Fruit fly (Drosophila melanogaster): ENCODE results near the gene CG13926.

CG13926 gene

DNA sequence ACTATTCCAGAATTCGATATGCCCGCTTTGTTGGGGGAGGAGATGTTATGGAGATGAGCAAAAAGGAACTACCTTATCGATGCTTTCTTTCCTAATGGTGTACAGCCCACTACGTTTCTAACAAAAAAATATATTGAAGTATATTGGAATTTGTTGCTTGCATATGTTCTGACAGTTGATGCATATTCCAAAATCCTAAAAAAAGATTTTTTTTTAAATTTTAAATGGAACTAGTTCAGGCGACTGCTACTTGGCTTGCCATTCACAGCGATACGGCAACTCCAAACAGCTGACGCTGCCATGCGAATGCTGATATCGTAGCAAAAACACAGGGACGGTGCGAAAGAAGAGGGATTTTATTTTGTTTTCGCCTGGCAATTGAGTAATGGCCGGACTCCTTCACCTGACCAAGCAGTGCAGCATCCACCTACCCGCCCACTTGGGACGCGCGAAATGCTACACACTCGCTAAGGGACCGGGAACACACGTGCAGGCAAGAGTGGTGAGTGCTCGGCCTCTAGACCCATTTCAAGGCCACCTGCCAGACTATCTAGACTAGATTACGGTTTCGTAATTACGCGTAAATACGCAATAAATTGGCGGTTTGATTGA lies at the start of gene CG13926, which contains the start of the genes ABCB7 and CG33230:
TSS of gene CG13926 (minus strand) at position 43 of the 612 bp plus-strand sequence.
TSS of gene ABCB7 (plus strand) at position 299 of the 612 bp plus-strand sequence.
TSS of gene CG33230 (plus strand) at position 299 of the 612 bp plus-strand sequence.
- TF ChIP-seq Sox14 (GFP tag; optimal IDR thresholded peaks at IDR 0.05) (peak; percentile 47), OdsH (GFP tag; optimal IDR thresholded peaks at IDR 0.05) (no peak), svp (GFP tag) (peak; percentile 84), achi (GFP tag; optimal IDR thresholded peaks at IDR 0.05) (peak; percentile 27), CG6792 (GFP tag; optimal IDR thresholded peaks at IDR 0.05) (no peak), CG15336 (GFP tag; IDR thresholded peaks at IDR 0.05) (no peak), CG9139 (GFP tag; optimal IDR thresholded peaks at IDR 0.05) (no peak), CG6854 (GFP tag; optimal IDR thresholded peaks at IDR 0.05) (peak; percentile 11), CG31627 (GFP tag; optimal IDR thresholded peaks at IDR 0.05) (peak; percentile 10), net (GFP tag; optimal IDR thresholded peaks at IDR 0.05) (no peak), dac (GFP tag; optimal IDR thresholded peaks at IDR 0.05) (no peak), Lpt (GFP tag; optimal IDR thresholded peaks at IDR 0.05) (no peak), eg (GFP tag; IDR thresholded peaks at IDR 0.05) (no peak), CG8632 (GFP tag; optimal IDR thresholded peaks at IDR 0.05) (no peak), CG7368 (GFP tag; optimal IDR thresholded peaks at IDR 0.05) (no peak), CG34406 (GFP tag; optimal IDR thresholded peaks at IDR 0.05) (no peak), fd85E (GFP tag; optimal IDR thresholded peaks at IDR 0.05) (no peak), CG11762 (GFP tag; optimal IDR thresholded peaks at IDR 0.05; ENCODE audit: insufficient read depth) (no peak), spab (GFP tag; optimal IDR thresholded peaks at IDR 0.05) (no peak), Hr39 (GFP tag; optimal IDR thresholded peaks at IDR 0.05) (peak; percentile 57), fkh (GFP tag; optimal IDR thresholded peaks at IDR 0.05) (no peak), CG6163 (GFP tag; IDR thresholded peaks at IDR 0.05) (0 out of 3 replicates have a peak, but pooled peaks have one; percentile 28), ss (GFP tag; optimal IDR thresholded peaks at IDR 0.05) (peak in 1 of 2 experiments; percentile 36), CG11294 (GFP tag; IDR thresholded peaks at IDR 0.05) (no peak), dsx (GFP tag; optimal IDR thresholded peaks at IDR 0.05; ENCODE audit: poor library complexity, severe bottlenecking) (no peak), CG3919 (GFP tag; optimal IDR thresholded peaks at IDR 0.05) (no peak), CG8319 (GFP tag; optimal IDR thresholded peaks at IDR 0.05) (no peak), Gug (GFP tag; IDR thresholded peaks at IDR 0.05) (no peak), Ets96B (tag; optimal IDR thresholded peaks at IDR 0.05) (no peak), Smox (GFP tag; optimal IDR thresholded peaks at IDR 0.05) (peak; percentile 23), pdm3 (GFP tag; optimal IDR thresholded peaks at IDR 0.05) (no peak), cyc (GFP tag; optimal IDR thresholded peaks at IDR 0.05) (peak; percentile 49), acj6 (GFP tag; optimal IDR thresholded peaks at IDR 0.05) (no peak), CG32006 (GFP tag; optimal IDR thresholded peaks at IDR 0.05) (peak; percentile 23), Ets21C (GFP tag; optimal IDR thresholded peaks at IDR 0.05) (no peak), CG11902 (GFP tag; optimal IDR thresholded peaks at IDR 0.05) (peak; percentile 44), lz (GFP tag; optimal IDR thresholded peaks at IDR 0.05) (peak; percentile 31), esn (GFP tag; optimal IDR thresholded peaks at IDR 0.05) (no peak), CG10669 (GFP tag; optimal IDR thresholded peaks at IDR 0.05) (no peak), vri (GFP tag; optimal IDR thresholded peaks at IDR 0.05) (peak; percentile 77), Eip75B (GFP tag; optimal IDR thresholded peaks at IDR 0.05) (peak; percentile 45), Hr38 (GFP tag; optimal IDR thresholded peaks at IDR 0.05) (no peak)

DNA sequence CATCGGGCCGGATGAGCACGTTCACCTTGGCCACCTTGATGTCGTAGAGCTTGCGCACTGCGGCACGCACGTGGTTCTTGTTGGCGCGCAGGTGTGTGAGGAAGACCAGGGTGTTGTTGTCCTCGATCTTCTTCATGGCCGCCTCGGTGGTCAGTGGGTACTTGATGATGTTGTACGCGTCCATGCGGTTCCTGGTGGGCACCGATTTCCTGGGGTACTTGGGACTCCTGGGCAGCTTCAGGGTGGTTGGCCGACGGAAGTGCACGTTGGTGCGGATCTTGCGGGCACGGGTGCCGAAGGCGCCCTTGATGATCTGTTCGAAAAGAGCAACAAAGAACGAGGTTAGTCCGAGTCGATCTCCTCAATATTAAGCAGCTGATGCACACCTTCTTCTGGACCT lies 49.5 kb upstream of the CG13926 start:
- no peak for TF ChIP-seq CG1621 (tag; optimal IDR thresholded peaks at IDR 0.05)
- TF ChIP-seq Hr39 (GFP tag; optimal IDR thresholded peaks at IDR 0.05) = no peak
- no peak for TF ChIP-seq OdsH (GFP tag; optimal IDR thresholded peaks at IDR 0.05)
- no peak for TF ChIP-seq CG15336 (GFP tag; IDR thresholded peaks at IDR 0.05)
- TF ChIP-seq fd85E (GFP tag; optimal IDR thresholded peaks at IDR 0.05) = no peak
- TF ChIP-seq ss (GFP tag; optimal IDR thresholded peaks at IDR 0.05) = no peak
- TF ChIP-seq fkh (GFP tag; optimal IDR thresholded peaks at IDR 0.05) = no peak
- no peak for TF ChIP-seq Blimp-1 (GFP tag; optimal IDR thresholded peaks at IDR 0.05)
- no peak for TF ChIP-seq topi (GFP tag; optimal IDR thresholded peaks at IDR 0.05)
- TF ChIP-seq cyc (GFP tag; optimal IDR thresholded peaks at IDR 0.05) = no peak
- TF ChIP-seq CG10669 (GFP tag; optimal IDR thresholded peaks at IDR 0.05) = no peak
- TF ChIP-seq Gug (GFP tag; IDR thresholded peaks at IDR 0.05) = no peak
- TF ChIP-seq CG11902 (GFP tag; optimal IDR thresholded peaks at IDR 0.05) = no peak
- no peak for TF ChIP-seq CG16779 (tag; optimal IDR thresholded peaks at IDR 0.05)
- no peak for TF ChIP-seq dsx (GFP tag; optimal IDR thresholded peaks at IDR 0.05; ENCODE audit: poor library complexity, severe bottlenecking)
- TF ChIP-seq CG7368 (GFP tag; optimal IDR thresholded peaks at IDR 0.05) = no peak
- no peak for TF ChIP-seq CG10631 (GFP tag; optimal IDR thresholded peaks at IDR 0.05)
- TF ChIP-seq Hr38 (GFP tag; optimal IDR thresholded peaks at IDR 0.05) = no peak
- TF ChIP-seq spab (GFP tag; optimal IDR thresholded peaks at IDR 0.05) = no peak
